Worm (Caenorhabditis elegans) whole organism, young adult: ENCODE data around the gene klp-3.

Source experiments
- F55B11.4 ChIP-seq: sonication (generic microtip); optimal IDR thresholded peaks from 2 replicates; lab custom pipeline; 2016; ENCODE audit warnings: missing compliant biosample characterization, missing genetic modification characterization, borderline replicate concordance; ENCODE audit not compliant: insufficient read depth
- athp-1 ChIP-seq: sonication (generic microtip); optimal IDR thresholded peaks from 2 replicates; lab custom pipeline; 2017; ENCODE audit warnings: mild to moderate bottlenecking, missing genetic modification characterization, missing compliant biosample characterization
- dpff-1 ChIP-seq: sonication (generic microtip); optimal IDR thresholded peaks from 2 replicates; lab custom pipeline; 2017; ENCODE audit warnings: mild to moderate bottlenecking, missing genetic modification characterization, missing compliant biosample characterization
- madf-3 ChIP-seq: fragments of 200-800 bp; sonication (Bioruptor generic); IDR thresholded peaks from 2 replicates; pipeline ENCODE4 v1.3.6; 2022; ENCODE audit warnings: missing genetic modification reagents, missing genetic modification characterization, missing compliant biosample characterization
- nfya-1 ChIP-seq: sonication (generic microtip); optimal IDR thresholded peaks from 2 replicates; lab custom pipeline; 2017; ENCODE audit warnings: antibody characterized with exemption, missing compliant biosample characterization, missing genetic modification characterization, borderline replicate concordance; ENCODE audit not compliant: insufficient read depth
- unc-62 ChIP-seq: fragments of 150-350 bp; optimal IDR thresholded peaks from 2 replicates; lab custom pipeline; 2014; ENCODE audit warnings: missing biosample characterization, missing genetic modification reagents, missing genetic modification characterization

ce11 chrII:7870632-7871031, 28.5 kb downstream of the klp-3 start:
- TF ChIP-seq nfya-1 (tag; lab: Kevin White, UChicago), result no peak
- TF ChIP-seq dpff-1, result no peak
- TF ChIP-seq F55B11.4, result no peak
- no peak for TF ChIP-seq madf-3
- peak; percentile 68 for TF ChIP-seq athp-1
- TF ChIP-seq unc-62 (GFP tag; lab: Kevin White, UChicago), result no peak
